Fruit fly (Drosophila melanogaster) whole organism, adult: Measurements from ENCODE around the gene Cpr65Ax2.
"Not testable (repeated sequence)": the region's sequence is repeated elsewhere in the genome, so short reads cannot be mapped to it uniquely, and the experiment has no call there.

Experiments used
- CG11617 ChIP-seq: fragments of 200-800 bp; sonication (Bioruptor generic); optimal IDR thresholded peaks from 2 replicates; lab custom pipeline; 2017; ENCODE audit warnings: mild to moderate bottlenecking, missing biosample characterization, missing genetic modification reagents, missing genetic modification characterization
- CG12768 ChIP-seq: fragments of 200-800 bp; sonication (Bioruptor generic); optimal IDR thresholded peaks from 2 replicates; lab custom pipeline; 2017; ENCODE audit warnings: missing biosample characterization, missing genetic modification characterization, mild to moderate bottlenecking, moderate library complexity, missing genetic modification reagents
- CG14711 ChIP-seq: fragments of 200-800 bp; sonication (Bioruptor generic); optimal IDR thresholded peaks from 2 replicates; lab custom pipeline; 2018; ENCODE audit warnings: missing biosample characterization, mild to moderate bottlenecking, missing genetic modification characterization, moderate library complexity
- CG1620 ChIP-seq: fragments of 200-800 bp; sonication (Bioruptor generic); optimal IDR thresholded peaks from 2 replicates; lab custom pipeline; 2016; ENCODE audit warnings: missing biosample characterization, missing genetic modification characterization
- CG33017 ChIP-seq: fragments of 200-800 bp; sonication (Bioruptor generic); optimal IDR thresholded peaks from 2 replicates; lab custom pipeline; 2018; ENCODE audit warnings: missing biosample characterization, mild to moderate bottlenecking, missing genetic modification characterization, moderate library complexity
- CG5204 ChIP-seq: fragments of 200-800 bp; sonication (Bioruptor generic); optimal IDR thresholded peaks from 2 replicates; lab custom pipeline; 2016; ENCODE audit warnings: missing biosample characterization, missing genetic modification characterization
- CG7045 ChIP-seq: fragments of 200-800 bp; sonication (Bioruptor generic); optimal IDR thresholded peaks from 2 replicates; lab custom pipeline; 2017; ENCODE audit warnings: missing biosample characterization, mild to moderate bottlenecking, missing genetic modification characterization
- CG7101 ChIP-seq: fragments of 200-800 bp; sonication (Bioruptor generic); optimal IDR thresholded peaks from 2 replicates; lab custom pipeline; 2018; ENCODE audit warnings: missing biosample characterization, mild to moderate bottlenecking, missing genetic modification characterization, moderate library complexity
- Clk ChIP-seq: fragments of 200-800 bp; sonication (Bioruptor generic); optimal IDR thresholded peaks from 2 replicates; lab custom pipeline; 2017; ENCODE audit warnings: missing biosample characterization, missing genetic modification characterization
- Crg-1 ChIP-seq: fragments of 200-800 bp; sonication (Bioruptor generic); optimal IDR thresholded peaks from 2 replicates; lab custom pipeline; 2016; ENCODE audit warnings: missing biosample characterization, missing genetic modification characterization
- Hr96 ChIP-seq: fragments of 200-800 bp; sonication (Bioruptor generic); optimal IDR thresholded peaks from 2 replicates; lab custom pipeline; 2016; ENCODE audit warnings: missing biosample characterization, missing genetic modification characterization
- Mnt ChIP-seq: fragments of 200-800 bp; sonication (Bioruptor generic); optimal IDR thresholded peaks from 2 replicates; lab custom pipeline; 2016; ENCODE audit warnings: missing biosample characterization, mild to moderate bottlenecking, missing genetic modification characterization
- bab1 ChIP-seq: fragments of 200-800 bp; sonication (Bioruptor generic); optimal IDR thresholded peaks from 3 replicates; lab custom pipeline; 2019; ENCODE audit warnings: missing biosample characterization, mild to moderate bottlenecking, missing genetic modification characterization, moderate library complexity
- cic ChIP-seq: fragments of 200-800 bp; sonication (Bioruptor generic); optimal IDR thresholded peaks from 2 replicates; lab custom pipeline; 2017; ENCODE audit warnings: missing biosample characterization, mild to moderate bottlenecking, missing genetic modification characterization, moderate library complexity
- cnc ChIP-seq, 2 experiments: fragments of >200 bp; optimal IDR thresholded peaks; 2 replicates each; lab custom pipeline; 2017
- kay ChIP-seq: fragments of 200-800 bp; sonication (Bioruptor generic); peaks from one replicate; lab custom pipeline; 2016; ENCODE audit warnings: missing biosample characterization, missing genetic modification characterization, borderline replicate concordance
- ovo ChIP-seq: fragments of 200-800 bp; sonication (Bioruptor generic); optimal IDR thresholded peaks from 2 replicates; lab custom pipeline; 2016; ENCODE audit warnings: missing biosample characterization, missing genetic modification characterization
- pad ChIP-seq: fragments of 200-800 bp; sonication (Bioruptor generic); optimal IDR thresholded peaks from 3 replicates; lab custom pipeline; 2017; ENCODE audit warnings: missing biosample characterization, missing genetic modification characterization, mild to moderate bottlenecking, moderate library complexity, missing genetic modification reagents
- tj ChIP-seq: fragments of 200-800 bp; sonication (Bioruptor generic); optimal IDR thresholded peaks from 3 replicates; lab custom pipeline; 2017; ENCODE audit warnings: missing biosample characterization, mild to moderate bottlenecking, missing genetic modification characterization, moderate library complexity
- toe ChIP-seq: fragments of 200-800 bp; sonication (Bioruptor generic); optimal IDR thresholded peaks from 2 replicates; lab custom pipeline; 2016; ENCODE audit warnings: missing biosample characterization, missing genetic modification characterization

Gene Cpr65Ax2

DNA sequence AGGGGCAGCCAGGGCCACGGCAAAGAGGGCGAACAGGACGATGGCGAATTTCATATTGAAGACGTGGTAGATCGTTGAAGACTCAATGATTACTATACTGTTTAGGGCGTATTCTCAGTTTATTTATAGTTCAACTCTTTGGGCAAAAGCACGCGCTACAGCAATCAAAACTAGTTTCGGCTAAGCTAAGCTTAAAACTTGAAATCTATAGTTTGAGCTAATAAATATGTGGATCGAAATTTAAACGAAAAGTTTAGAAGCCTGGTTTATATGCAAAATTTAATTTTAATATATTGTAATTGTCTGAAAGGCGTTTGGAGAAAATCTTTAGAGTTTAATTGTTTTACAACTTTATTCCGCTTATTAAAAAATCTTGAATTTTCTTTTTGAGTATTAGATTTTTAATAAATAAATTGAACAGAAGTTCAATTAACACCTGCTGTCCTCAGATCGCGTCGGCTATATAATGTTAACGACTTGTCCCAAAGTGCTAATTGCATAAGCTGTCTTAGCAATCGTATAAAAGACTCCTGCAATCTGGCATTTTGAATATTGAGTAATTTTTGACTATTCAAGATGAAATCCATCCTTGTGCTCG, at the start of gene Cpr65Ax2, which contains the start of gene Lcp65Aa:
Gene Cpr65Ax2 (minus strand): TSS at position 101 of the 598 bp plus-strand sequence.
Gene Lcp65Aa (plus strand): TSS at position 548 of the 598 bp plus-strand sequence.
- not testable (repeated sequence) for TF ChIP-seq Hr96 (GFP tag; lab: Kevin White, UChicago); cnc (optimal IDR thresholded peaks at IDR 0.05; lab: Kevin White, UChicago); pad (GFP tag; lab: Kevin White, UChicago)

- TF ChIP-seq Mnt (GFP tag; lab: Kevin White, UChicago): no peak
- TF ChIP-seq CG7101: no peak
- no peak for TF ChIP-seq CG5204
These were observed 49.5 kb upstream of the Cpr65Ax2 start, which contains the start of gene CG8219 for dm6 chr3L:6200173-6200572. Gene CG8219 (plus strand): TSS chr3L:6200473.

DNA sequence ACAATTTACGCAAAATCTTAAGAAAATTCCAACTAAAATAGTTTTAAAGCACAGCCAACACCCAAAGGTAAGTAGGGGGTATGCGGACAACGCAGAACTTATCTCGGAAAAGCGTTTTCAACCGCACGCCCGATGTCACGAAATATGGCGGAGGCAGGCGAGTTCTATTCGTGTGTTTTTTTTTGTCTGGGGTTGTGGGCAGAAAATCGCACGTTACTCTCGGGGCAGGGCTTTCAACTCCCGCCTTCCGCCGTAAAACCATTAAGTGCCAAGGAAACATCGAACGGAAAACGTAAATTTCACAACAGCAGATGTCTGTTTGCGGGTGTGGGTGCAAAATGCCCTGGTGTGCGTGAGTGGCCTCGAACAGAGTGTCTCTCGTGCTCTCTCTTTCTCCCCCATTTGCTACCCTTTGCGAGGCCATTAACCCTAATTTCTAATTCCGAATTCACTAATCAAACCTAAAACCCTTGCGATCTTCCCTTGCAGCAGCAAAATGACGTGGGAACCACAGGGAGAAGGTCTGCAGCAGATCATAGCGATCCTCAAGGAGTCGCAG, 43.0 kb upstream of the Cpr65Ax2 start:
- TF ChIP-seq bab1 (GFP tag; lab: Kevin White, UChicago) (no peak), ovo (GFP tag; lab: Kevin White, UChicago) (peak; percentile 21)

DNA sequence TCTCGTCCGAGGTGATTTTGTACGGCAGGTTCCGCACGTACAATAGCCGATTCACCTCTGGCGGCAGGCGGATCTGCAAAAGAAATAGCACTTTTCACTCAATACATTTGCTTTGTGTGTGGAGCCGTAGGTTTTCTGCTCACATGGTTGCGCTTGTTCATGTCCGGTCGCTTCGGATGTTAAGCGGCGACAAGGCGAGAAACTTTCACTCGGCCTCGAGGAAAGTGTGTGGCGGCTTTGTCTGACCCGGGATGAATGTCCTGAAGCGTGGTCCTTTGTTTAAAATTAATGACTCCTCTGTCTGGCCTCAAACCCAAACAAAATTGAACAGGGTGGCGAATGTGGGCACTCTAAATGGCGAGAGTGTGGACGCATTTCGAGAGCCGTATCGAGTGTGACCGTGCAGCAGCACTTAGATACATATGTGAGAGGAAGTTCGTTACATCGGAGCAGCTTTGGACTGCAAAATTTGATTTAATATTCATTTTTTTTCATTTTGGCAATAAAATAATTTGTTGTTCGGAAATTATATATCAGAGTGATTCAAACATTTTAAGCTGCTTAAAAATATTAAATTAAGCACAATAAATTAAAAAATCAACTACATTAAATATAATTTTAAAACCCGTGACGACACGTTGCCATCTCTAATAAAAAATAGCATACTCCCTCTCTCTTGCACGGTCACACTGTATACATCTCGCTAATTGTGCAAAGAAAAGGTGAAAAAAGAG, 42.3 kb upstream of the Cpr65Ax2 start, which contains the start of the genes Sf3b6 and Tnpo:
Gene Sf3b6 (minus strand): TSS at position 358 of the 734 bp plus-strand sequence.
Gene Tnpo (plus strand): TSS at position 659 of the 734 bp plus-strand sequence.
- TF ChIP-seq CG5204 (peak; percentile 78), Crg-1 (GFP tag; lab: Kevin White, UChicago) (peak; percentile 74), cnc (optimal IDR thresholded peaks at IDR 0.05; lab: Kevin White, UChicago) (no peak), toe (GFP tag; lab: Kevin White, UChicago) (peak; percentile 90), CG7101 (peak; percentile 86), CG33017 (tag; lab: Kevin White, UChicago) (peak; percentile 75), tj (GFP tag; lab: Kevin White, UChicago) (peak; percentile 67), CG1620 (peak; percentile 84), bab1 (GFP tag; lab: Kevin White, UChicago) (peak; percentile 70), CG7045 (GFP tag; lab: Kevin White, UChicago) (peak; percentile 77), ovo (GFP tag; lab: Kevin White, UChicago) (peak; percentile 73), CG11617 (GFP tag; lab: Kevin White, UChicago) (peak; percentile 85), cic (GFP tag; lab: Kevin White, UChicago) (no peak), CG12768 (GFP tag; lab: Kevin White, UChicago) (peak; percentile 84), Hr96 (GFP tag; lab: Kevin White, UChicago) (peak; percentile 78), pad (GFP tag; lab: Kevin White, UChicago) (peak; percentile 66), Clk (GFP tag; lab: Kevin White, UChicago) (peak; percentile 79), kay (GFP tag; lab: Kevin White, UChicago) (no peak), Mnt (GFP tag; lab: Kevin White, UChicago) (peak; percentile 52), CG14711 (tag; lab: Kevin White, UChicago) (peak; percentile 72)

DNA sequence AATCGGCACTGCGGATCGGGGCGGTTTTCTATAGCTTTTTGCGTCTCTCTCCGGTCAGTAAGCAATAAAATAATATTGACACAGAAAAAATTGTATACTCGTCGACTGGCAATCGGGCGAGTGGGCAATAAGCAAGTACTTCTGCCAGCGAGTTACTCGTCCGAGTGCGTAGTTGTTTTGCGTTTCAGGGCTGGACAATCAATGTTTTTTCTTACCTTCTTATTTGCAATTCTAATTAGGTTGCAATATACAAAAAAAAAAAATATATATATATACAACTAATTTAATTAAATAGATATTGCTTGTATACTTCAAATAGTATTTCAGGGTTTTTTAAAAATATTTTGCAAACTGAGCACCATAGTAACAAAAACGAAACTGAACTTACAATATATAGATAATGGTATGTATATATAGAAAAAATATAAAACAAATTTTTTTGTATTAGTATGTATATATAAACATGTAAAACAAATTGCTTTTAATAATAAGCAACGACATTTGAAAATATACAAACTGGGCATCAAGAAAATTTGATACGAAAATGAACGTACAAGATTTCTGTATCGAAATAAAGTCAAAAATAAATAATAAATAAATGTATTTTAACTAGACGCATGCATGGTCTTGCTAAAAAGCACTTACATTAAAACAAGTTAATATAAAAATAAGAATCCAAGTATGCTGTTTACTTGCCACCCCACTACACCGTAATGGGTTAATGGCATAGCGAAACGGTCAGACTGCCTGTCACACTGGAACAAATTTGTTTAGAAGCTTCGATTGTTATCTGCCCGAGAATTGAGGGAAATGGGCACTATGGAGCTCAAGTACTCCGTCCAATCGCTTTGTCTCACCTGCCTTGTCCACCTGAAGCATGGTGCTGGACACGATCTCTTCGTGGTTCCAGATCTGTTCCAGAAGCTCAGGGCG, 38.6 kb upstream of the Cpr65Ax2 start, which contains the start of the genes D19A and CG7386:
Gene D19A (minus strand): TSS at position 129 of the 933 bp plus-strand sequence.
Gene CG7386 (plus strand): TSS at position 751 of the 933 bp plus-strand sequence.
- TF ChIP-seq CG14711 (tag; lab: Kevin White, UChicago): peak; percentile 27
- TF ChIP-seq tj (GFP tag; lab: Kevin White, UChicago): peak; percentile 24
- peak; percentile 70 for TF ChIP-seq CG33017 (tag; lab: Kevin White, UChicago)
- peak; percentile 60 for TF ChIP-seq CG1620
- no peak for TF ChIP-seq pad (GFP tag; lab: Kevin White, UChicago)
- TF ChIP-seq bab1 (GFP tag; lab: Kevin White, UChicago): peak; percentile 79
- no peak for TF ChIP-seq Clk (GFP tag; lab: Kevin White, UChicago)
- no peak for TF ChIP-seq cnc (optimal IDR thresholded peaks at IDR 0.05; lab: Kevin White, UChicago)
- TF ChIP-seq kay (GFP tag; lab: Kevin White, UChicago): no peak
- peak; percentile 53 for TF ChIP-seq toe (GFP tag; lab: Kevin White, UChicago)
- no peak for TF ChIP-seq cic (GFP tag; lab: Kevin White, UChicago)
- no peak for TF ChIP-seq Crg-1 (GFP tag; lab: Kevin White, UChicago)
- TF ChIP-seq Mnt (GFP tag; lab: Kevin White, UChicago): peak; percentile 49
- TF ChIP-seq CG7101: peak; percentile 72
- peak; percentile 61 for TF ChIP-seq CG11617 (GFP tag; lab: Kevin White, UChicago)
- TF ChIP-seq CG7045 (GFP tag; lab: Kevin White, UChicago): peak; percentile 27
- TF ChIP-seq CG12768 (GFP tag; lab: Kevin White, UChicago): peak; percentile 1
- TF ChIP-seq CG5204: peak; percentile 33
- no peak for TF ChIP-seq ovo (GFP tag; lab: Kevin White, UChicago)
- peak; percentile 31 for TF ChIP-seq Hr96 (GFP tag; lab: Kevin White, UChicago)
